Worm (Caenorhabditis elegans) whole organism, L4 larva: ENCODE measurements around the gene T14B4.8.

ENCODE experiments used
- D1046.2 ChIP-seq: fragments of 200-800 bp; sonication (Bioruptor generic); IDR thresholded peaks from 2 replicates; pipeline ENCODE4 v1.3.6; 2022; ENCODE audit warnings: missing genetic modification characterization, missing compliant biosample characterization
- F49E8.2 ChIP-seq: sonication (generic microtip); optimal IDR thresholded peaks from 2 replicates; lab custom pipeline; 2016; ENCODE audit warnings: missing compliant biosample characterization, mild to moderate bottlenecking, missing genetic modification characterization, borderline replicate concordance
- T26A8.4 ChIP-seq: fragments of 200-800 bp; sonication (Bioruptor generic); IDR thresholded peaks from 2 replicates; pipeline ENCODE4 v1.3.6; 2022; ENCODE audit warnings: missing genetic modification characterization, missing compliant biosample characterization
- Y48G9A.11 ChIP-seq: fragments of 200-800 bp; sonication (Bioruptor generic); IDR thresholded peaks from 2 replicates; pipeline ENCODE4 v1.3.6; 2022; ENCODE audit warnings: missing genetic modification reagents, missing genetic modification characterization, missing compliant biosample characterization
- aly-2 ChIP-seq: sonication (generic microtip); optimal IDR thresholded peaks from 2 replicates; lab custom pipeline; 2018; ENCODE audit warnings: missing biosample characterization, missing genetic modification characterization
- ceh-28 ChIP-seq: fragments of 150-350 bp; optimal IDR thresholded peaks from 2 replicates; lab custom pipeline; 2014; ENCODE audit warnings: missing biosample characterization, missing genetic modification reagents, missing genetic modification characterization
- ceh-44 ChIP-seq: fragments of 200-800 bp; sonication (Bioruptor generic); IDR thresholded peaks from 2 replicates; pipeline ENCODE4 v1.3.6; 2022; ENCODE audit warnings: missing genetic modification reagents, missing genetic modification characterization, missing compliant biosample characterization
- ceh-62 ChIP-seq: sonication (generic microtip); optimal IDR thresholded peaks from 2 replicates; lab custom pipeline; 2017; ENCODE audit warnings: missing biosample characterization, missing genetic modification characterization
- daf-12 ChIP-seq: fragments of 150-350 bp; optimal IDR thresholded peaks from 2 replicates; lab custom pipeline; 2014; ENCODE audit warnings: missing biosample characterization, missing genetic modification reagents, missing genetic modification characterization
- dmd-8 ChIP-seq: fragments of 200-800 bp; sonication (Bioruptor generic); IDR thresholded peaks from 2 replicates; pipeline ENCODE4 v1.3.6; 2022; ENCODE audit warnings: missing genetic modification characterization, missing compliant biosample characterization
- duxl-1 ChIP-seq: sonication (generic microtip); optimal IDR thresholded peaks from 2 replicates; lab custom pipeline; 2016; ENCODE audit warnings: mild to moderate bottlenecking, missing genetic modification characterization, moderate library complexity, missing compliant biosample characterization; ENCODE audit not compliant: poor library complexity
- hif-1 ChIP-seq, 2 experiments: sonication (generic microtip); optimal IDR thresholded peaks; 2 replicates each; lab custom pipeline; 2016 to 2017; ENCODE audit warnings: missing compliant biosample characterization in 2 of 2, missing genetic modification characterization in 2 of 2, missing genetic modification reagents in 2 of 2, missing genotype in 2 of 2, mild to moderate bottlenecking in 1 of 2
- hmg-1.1 ChIP-seq: fragments of 200-800 bp; sonication (Bioruptor generic); IDR thresholded peaks from 2 replicates; pipeline ENCODE4 v1.3.6; 2022; ENCODE audit warnings: missing genetic modification reagents, missing genetic modification characterization, missing compliant biosample characterization
- jun-1 ChIP-seq: fragments of 150-350 bp; optimal IDR thresholded peaks from 2 replicates; lab custom pipeline; 2014; ENCODE audit warnings: missing biosample characterization, missing genetic modification reagents, missing genetic modification characterization
- lin-13 ChIP-seq: fragments of 150-350 bp; optimal IDR thresholded peaks from 2 replicates; lab custom pipeline; 2014; ENCODE audit warnings: missing biosample characterization, missing genetic modification reagents, missing genetic modification characterization
- lsy-2 ChIP-seq, 2 experiments: fragments of 150-350 bp in 1 of 2; sonication (generic microtip) in 1 of 2; optimal IDR thresholded peaks; 2 replicates each; lab custom pipeline; 2014 to 2017; ENCODE audit warnings: missing biosample characterization in 2 of 2, missing genetic modification characterization in 2 of 2
- mep-1 ChIP-seq: fragments of 150-350 bp; sonication (generic microtip); optimal IDR thresholded peaks from 3 replicates; lab custom pipeline; 2014; ENCODE audit warnings: missing biosample characterization, missing genetic modification characterization
- mxl-3 ChIP-seq: fragments of 200-800 bp; sonication (Bioruptor generic); optimal IDR thresholded peaks from 2 replicates; lab custom pipeline; 2018; ENCODE audit warnings: mild to moderate bottlenecking, missing genetic modification characterization, missing compliant biosample characterization
- nhr-10 ChIP-seq: fragments of 150-350 bp; optimal IDR thresholded peaks from 2 replicates; lab custom pipeline; 2014; ENCODE audit warnings: missing biosample characterization, missing genetic modification characterization
- nhr-102 ChIP-seq: sonication (generic microtip); optimal IDR thresholded peaks from 2 replicates; lab custom pipeline; 2016; ENCODE audit warnings: mild to moderate bottlenecking, missing genetic modification characterization, moderate library complexity, missing compliant biosample characterization
- nhr-111 ChIP-seq: fragments of 200-800 bp; sonication (Bioruptor generic); optimal IDR thresholded peaks from 2 replicates; lab custom pipeline; 2018; ENCODE audit warnings: mild to moderate bottlenecking, missing genetic modification characterization, missing compliant biosample characterization
- nhr-41 ChIP-seq: fragments of 200-800 bp; sonication (Bioruptor generic); IDR thresholded peaks from 2 replicates; pipeline ENCODE4 v1.3.6; 2022; ENCODE audit warnings: missing genetic modification reagents, missing genetic modification characterization, missing compliant biosample characterization
- nhr-76 ChIP-seq: fragments of 150-350 bp; optimal IDR thresholded peaks from 2 replicates; lab custom pipeline; 2014; ENCODE audit warnings: missing biosample characterization, missing genetic modification characterization
- pha-4 ChIP-seq, 2 experiments: fragments of 150-350 bp in 1 of 2; fragments of 200-800 bp in 1 of 2; sonication (Bioruptor generic) in 1 of 2; IDR thresholded peaks in 1 of 2; optimal IDR thresholded peaks in 1 of 2; 2 replicates each; pipeline versions ENCODE4 v1.3.6 to Lab custom; 2014 to 2022; ENCODE audit warnings: missing genetic modification characterization in 2 of 2, missing genetic modification reagents in 2 of 2, missing biosample characterization in 1 of 2, missing compliant biosample characterization in 1 of 2
- saeg-2 ChIP-seq: fragments of 200-800 bp; sonication (Bioruptor generic); IDR thresholded peaks from 2 replicates; pipeline ENCODE4 v1.3.6; 2022; ENCODE audit warnings: missing genetic modification reagents, missing genetic modification characterization, missing compliant biosample characterization
- snpc-1.2 ChIP-seq: fragments of 200-800 bp; sonication (Bioruptor generic); IDR thresholded peaks from 2 replicates; pipeline ENCODE4 v1.3.6; 2022; ENCODE audit warnings: missing genetic modification reagents, missing genetic modification characterization, missing compliant biosample characterization
- spr-1 ChIP-seq: sonication (generic microtip); optimal IDR thresholded peaks from 2 replicates; lab custom pipeline; 2016; ENCODE audit warnings: mild to moderate bottlenecking, missing genetic modification characterization, missing compliant biosample characterization
- tra-1 ChIP-seq: fragments of 200-800 bp; sonication (Bioruptor generic); IDR thresholded peaks from 2 replicates; pipeline ENCODE4 v1.3.6; 2022; ENCODE audit warnings: missing genetic modification reagents, missing genetic modification characterization, missing compliant biosample characterization
- unc-39 ChIP-seq: sonication (generic microtip); optimal IDR thresholded peaks from 2 replicates; lab custom pipeline; 2017; ENCODE audit warnings: missing biosample characterization, missing genetic modification characterization
- unc-62 ChIP-seq, 3 experiments: fragments of 150-350 bp in 1 of 3; sonication (generic microtip); optimal IDR thresholded peaks in 2 of 3; peaks in 1 of 3; 1 replicate in 1 of 3; 2 replicates in 2 of 3; lab custom pipeline; 2014 to 2017; ENCODE audit warnings: missing biosample characterization in 3 of 3, missing genetic modification characterization in 3 of 3, missing genetic modification reagents in 3 of 3, missing genotype in 1 of 3
- zfp-2 ChIP-seq: sonication (generic microtip); optimal IDR thresholded peaks from 2 replicates; lab custom pipeline; 2016; ENCODE audit warnings: mild to moderate bottlenecking, missing genetic modification characterization, missing compliant biosample characterization
- zfp-3 ChIP-seq: fragments of 200-800 bp; sonication (Bioruptor generic); conservative IDR thresholded peaks from 2 replicates; pipeline ENCODE4 v1.3.6; 2022; ENCODE audit warnings: missing genetic modification reagents, missing genetic modification characterization, missing compliant biosample characterization
- zip-11 ChIP-seq: fragments of 200-800 bp; sonication (Bioruptor generic); IDR thresholded peaks from 2 replicates; pipeline ENCODE4 v1.3.6; 2022; ENCODE audit warnings: missing genetic modification characterization, missing compliant biosample characterization
- ztf-7 ChIP-seq: fragments of 150-350 bp; optimal IDR thresholded peaks from 2 replicates; lab custom pipeline; 2014; ENCODE audit warnings: missing biosample characterization, missing genetic modification characterization

The T14B4.8 gene

ce11 chrII:6756232-6756631 is 27.0 kb upstream of the T14B4.8 start, which contains the start of gene F41G3.3 (continued):
- TF ChIP-seq ztf-7 (tag; lab: Kevin White, UChicago) = no peak
- TF ChIP-seq nhr-111 = no peak
- TF ChIP-seq, all 104 proteins: peak for 0

DNA sequence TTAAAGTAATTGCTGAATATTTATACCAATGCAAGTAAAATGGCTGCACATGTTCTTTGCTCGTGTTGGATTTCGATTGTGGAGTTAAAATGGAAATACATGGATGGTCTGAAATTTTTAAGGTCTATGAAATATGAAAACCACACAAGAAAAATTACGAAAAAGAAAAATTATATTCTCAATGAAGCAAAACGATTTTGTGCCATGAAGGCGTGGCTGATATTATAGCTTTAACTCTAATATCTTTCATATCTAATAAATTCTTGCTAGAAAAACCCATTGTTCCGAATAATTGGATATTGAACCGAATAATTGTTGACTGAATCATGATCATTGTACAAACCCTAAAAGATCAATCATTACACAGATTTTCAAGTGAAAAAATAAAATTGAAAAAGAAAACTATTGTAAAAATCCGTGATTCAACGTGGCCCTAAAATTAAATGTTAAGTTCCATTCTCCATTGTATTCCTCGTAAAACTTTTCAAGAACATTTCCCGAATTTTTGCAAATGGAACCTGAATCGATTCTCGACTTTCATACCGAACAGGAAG is 25.6 kb upstream of the T14B4.8 start, which contains the start of the genes srx-95 and fis-1:
Gene srx-95, minus strand, starts transcription at position 101 of the 554 bp plus-strand sequence.
Gene fis-1, plus strand, starts transcription at position 504 of the 554 bp plus-strand sequence.
- no peak for TF ChIP-seq ceh-28
- TF ChIP-seq aly-2 = no peak

DNA sequence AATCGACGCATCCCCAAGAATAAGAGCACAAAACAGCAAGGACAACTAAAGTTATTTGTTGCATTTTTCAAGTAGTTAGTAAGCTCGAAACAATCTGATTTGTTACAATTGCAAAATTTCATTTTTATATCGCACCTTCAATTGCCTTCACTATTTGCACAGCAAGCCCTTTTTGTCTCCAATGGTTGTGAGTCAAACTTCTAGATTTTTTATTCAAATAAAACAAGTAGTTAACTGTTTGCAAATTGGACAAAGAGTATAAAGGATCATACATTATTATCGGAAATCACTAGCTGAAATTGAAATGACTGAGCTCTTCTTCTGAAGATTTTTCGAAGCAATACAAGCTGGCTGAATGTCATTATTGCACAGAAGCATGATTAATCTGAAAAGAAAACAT is 23.7 kb upstream of the T14B4.8 start, which contains the start of gene F41G3.21:
Gene F41G3.21, minus strand, starts transcription at position 101 of the 400 bp plus-strand sequence.
- no peak for TF ChIP-seq snpc-1.2 (GFP tag; lab: Robert Waterston, UW)
- TF ChIP-seq D1046.2 (GFP tag; lab: Robert Waterston, UW) = no peak
- no peak for TF ChIP-seq tra-1 (GFP tag; lab: Robert Waterston, UW)
- TF ChIP-seq zfp-2 = no peak
- no peak for TF ChIP-seq nhr-102
- no peak for TF ChIP-seq Y48G9A.11
- TF ChIP-seq hif-1 (tag; optimal IDR thresholded peaks at IDR 0.05; lab: Kevin White, UChicago) = no peak
- TF ChIP-seq saeg-2 = no peak
- TF ChIP-seq lin-13 (GFP tag; lab: Kevin White, UChicago) = no peak
- no peak for TF ChIP-seq ceh-44 (GFP tag; lab: Robert Waterston, UW)
- no peak for TF ChIP-seq nhr-41 (GFP tag; lab: Robert Waterston, UW)
- TF ChIP-seq jun-1 (tag; lab: Kevin White, UChicago) = no peak
- TF ChIP-seq lsy-2 (tag; optimal IDR thresholded peaks at IDR 0.05; lab: Kevin White, UChicago) = no peak
- no peak for TF ChIP-seq dmd-8
- no peak for TF ChIP-seq ceh-62
- TF ChIP-seq, all 104 proteins: peak for 0

DNA sequence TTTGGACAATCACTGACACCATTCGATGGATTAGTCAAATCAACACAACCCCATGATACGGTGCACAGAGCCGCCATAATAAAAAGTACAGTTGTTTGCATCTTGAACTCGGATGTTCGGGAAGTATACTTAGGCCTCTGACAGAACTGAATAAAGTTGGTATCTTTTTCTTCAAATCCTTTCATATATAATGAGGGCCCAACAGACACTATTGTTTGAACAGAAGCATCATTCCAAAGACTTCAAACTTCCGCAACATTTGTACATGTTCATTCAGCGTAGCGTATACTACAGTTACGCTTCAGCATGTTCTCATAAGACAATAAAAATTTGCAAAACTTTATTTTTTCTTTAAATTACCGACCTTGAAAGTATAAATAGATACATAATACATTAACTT is 22.8 kb upstream of the T14B4.8 start, which contains the start of gene F41G3.19:
Gene F41G3.19, minus strand, starts transcription at position 101 of the 400 bp plus-strand sequence.
- TF ChIP-seq unc-62 (GFP tag; optimal IDR thresholded peaks at IDR 0.05 in 1 of 2; lab: Kevin White, UChicago) = no peak
- no peak for TF ChIP-seq unc-62 (tag; optimal IDR thresholded peaks at IDR 0.05; lab: Kevin White, UChicago)
- TF ChIP-seq unc-39 (tag; lab: Kevin White, UChicago) = no peak
- no peak for TF ChIP-seq mxl-3 (GFP tag; lab: Kevin White, UChicago)
- no peak for TF ChIP-seq pha-4 (GFP tag; IDR thresholded peaks at IDR 0.05; lab: Robert Waterston, UW)
- TF ChIP-seq pha-4 (tag; optimal IDR thresholded peaks at IDR 0.05; lab: Kevin White, UChicago) = no peak
- no peak for TF ChIP-seq nhr-10 (tag; lab: Kevin White, UChicago)
- no peak for TF ChIP-seq mep-1 (tag; lab: Kevin White, UChicago)
- TF ChIP-seq snpc-1.2 (GFP tag; lab: Robert Waterston, UW) = no peak

DNA sequence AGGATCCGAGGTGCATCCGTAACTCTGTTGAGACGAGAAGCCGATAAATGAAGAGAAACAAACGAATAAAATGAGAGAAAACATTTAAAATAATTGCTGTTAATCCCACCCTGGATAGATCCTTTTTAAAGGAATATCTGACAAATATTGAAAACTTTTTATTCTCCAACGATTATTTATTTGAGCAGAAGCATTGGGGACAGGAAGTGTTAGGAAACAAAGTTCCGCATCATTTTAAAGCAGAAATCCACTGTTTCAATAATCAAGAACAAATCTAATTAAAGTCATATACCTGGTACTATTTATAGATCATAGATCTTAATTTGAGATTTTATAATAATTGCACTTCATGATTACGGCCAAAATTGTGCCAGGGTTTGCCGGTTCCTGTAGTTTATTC is 21.7 kb upstream of the T14B4.8 start, which contains the start of gene F41G3.20:
Gene F41G3.20, minus strand, starts transcription at position 101 of the 400 bp plus-strand sequence.
- TF ChIP-seq hmg-1.1 (GFP tag; lab: Robert Waterston, UW) (no peak), spr-1 (tag; lab: Kevin White, UChicago) (no peak), zfp-3 (GFP tag; lab: Robert Waterston, UW) (no peak), daf-12 (no peak), T26A8.4 (GFP tag; lab: Robert Waterston, UW) (no peak), duxl-1 (tag; lab: Kevin White, UChicago) (no peak), tra-1 (GFP tag; lab: Robert Waterston, UW) (no peak), zip-11 (GFP tag; lab: Robert Waterston, UW) (no peak), nhr-76 (tag; lab: Kevin White, UChicago) (no peak), F49E8.2 (tag; lab: Kevin White, UChicago) (no peak)
